Fruit fly (Drosophila melanogaster) whole organism, embryonic: Measurements from ENCODE around the gene CG16790.

Experiments used
- B-H2 ChIP-seq: fragments of 200-800 bp; sonication (Bioruptor generic); optimal IDR thresholded peaks from 2 replicates; lab custom pipeline; 2018; ENCODE audit warnings: missing biosample characterization, mild to moderate bottlenecking, missing genetic modification characterization
- CG10209 ChIP-seq: fragments of 200-800 bp; sonication (Bioruptor generic); optimal IDR thresholded peaks from 3 replicates; lab custom pipeline; 2017; ENCODE audit warnings: missing biosample characterization, mild to moderate bottlenecking, missing genetic modification characterization, missing genetic modification reagents
- CG11560 ChIP-seq: fragments of 200-800 bp; sonication (Bioruptor generic); IDR thresholded peaks from 3 replicates; pipeline ENCODE4 v1.3.6; 2022; ENCODE audit warnings: missing biosample characterization, missing genetic modification characterization
- CG1233 ChIP-seq: fragments of 200-800 bp; sonication (Bioruptor generic); optimal IDR thresholded peaks from 4 replicates; lab custom pipeline; 2018; ENCODE audit warnings: missing biosample characterization, mild to moderate bottlenecking, missing genetic modification characterization
- CG12744 ChIP-seq: fragments of 200-800 bp; sonication (Bioruptor generic); optimal IDR thresholded peaks from 2 replicates; lab custom pipeline; 2016; ENCODE audit warnings: missing biosample characterization, missing genetic modification characterization
- CG14050 ChIP-seq: fragments of 200-800 bp; sonication (Bioruptor generic); IDR thresholded peaks from 3 replicates; pipeline ENCODE4 v1.3.6; 2022; ENCODE audit warnings: missing biosample characterization, missing genetic modification characterization
- CG16815 ChIP-seq: fragments of 200-800 bp; sonication (Bioruptor generic); optimal IDR thresholded peaks from 3 replicates; lab custom pipeline; 2017; ENCODE audit warnings: missing biosample characterization, mild to moderate bottlenecking, missing genetic modification characterization
- CG17186 ChIP-seq: fragments of 200-800 bp; sonication (Bioruptor generic); optimal IDR thresholded peaks from 3 replicates; lab custom pipeline; 2017; ENCODE audit warnings: missing biosample characterization, missing genetic modification reagents, missing genetic modification characterization
- CG17359 ChIP-seq: fragments of 200-800 bp; sonication (Bioruptor generic); optimal IDR thresholded peaks from 3 replicates; lab custom pipeline; 2018; ENCODE audit warnings: missing biosample characterization, mild to moderate bottlenecking, missing genetic modification characterization, moderate library complexity
- CG31388 ChIP-seq: fragments of 200-800 bp; sonication (Bioruptor generic); optimal IDR thresholded peaks from 2 replicates; lab custom pipeline; 2016; ENCODE audit warnings: missing biosample characterization, missing genetic modification characterization
- CG31441 ChIP-seq: fragments of 200-800 bp; sonication (Bioruptor generic); IDR thresholded peaks from 2 replicates; pipeline ENCODE4 v1.3.6; 2022; ENCODE audit warnings: missing biosample characterization, missing genetic modification characterization
- CG4424 ChIP-seq: fragments of 200-800 bp; sonication (Bioruptor generic); optimal IDR thresholded peaks from 3 replicates; lab custom pipeline; 2016; ENCODE audit warnings: missing biosample characterization, missing genetic modification characterization
- CG4707 ChIP-seq: fragments of 200-800 bp; sonication (Bioruptor generic); optimal IDR thresholded peaks from 2 replicates; lab custom pipeline; 2018; ENCODE audit warnings: missing biosample characterization, mild to moderate bottlenecking, missing genetic modification characterization, moderate library complexity
- CG7786 ChIP-seq: fragments of 200-800 bp; sonication (Bioruptor generic); optimal IDR thresholded peaks from 2 replicates; lab custom pipeline; 2016; ENCODE audit warnings: missing biosample characterization, missing genetic modification characterization
- CG7963 ChIP-seq: fragments of 200-800 bp; sonication (Bioruptor generic); IDR thresholded peaks from 3 replicates; pipeline ENCODE4 v1.3.6; 2022; ENCODE audit warnings: missing biosample characterization, missing genetic modification characterization; ENCODE audit not compliant: partially characterized antibody
- CG8089 ChIP-seq: fragments of 200-800 bp; sonication (Bioruptor generic); optimal IDR thresholded peaks from 3 replicates; lab custom pipeline; 2016; ENCODE audit warnings: missing biosample characterization, missing genetic modification characterization
- CTCF ChIP-seq: fragments of 200-800 bp; sonication (Bioruptor generic); optimal IDR thresholded peaks from 2 replicates; lab custom pipeline; 2017; ENCODE audit warnings: missing biosample characterization, mild to moderate bottlenecking, missing genetic modification characterization, moderate library complexity
- Chrac-16 ChIP-seq: fragments of 200-800 bp; sonication (Bioruptor generic); optimal IDR thresholded peaks from 3 replicates; lab custom pipeline; 2016; ENCODE audit warnings: missing biosample characterization, missing genetic modification characterization
- Ets65A ChIP-seq: fragments of 200-800 bp; sonication (Bioruptor generic); peaks from one replicate; lab custom pipeline; 2016; ENCODE audit warnings: missing biosample characterization, missing genetic modification characterization
- Fer2 ChIP-seq: fragments of 200-800 bp; sonication (Bioruptor generic); optimal IDR thresholded peaks from 2 replicates; lab custom pipeline; 2018; ENCODE audit warnings: missing biosample characterization, mild to moderate bottlenecking, missing genetic modification characterization, moderate library complexity
- Fer3 ChIP-seq: fragments of 200-800 bp; sonication (Bioruptor generic); optimal IDR thresholded peaks from 2 replicates; lab custom pipeline; 2018; ENCODE audit warnings: missing biosample characterization, mild to moderate bottlenecking, missing genetic modification characterization, moderate library complexity
- Gug ChIP-seq: fragments of 200-800 bp; sonication (Bioruptor generic); IDR thresholded peaks from 4 replicates; pipeline ENCODE4 v1.3.6; 2022; ENCODE audit warnings: missing biosample characterization, missing genetic modification characterization
- HLH54F ChIP-seq: fragments of 200-800 bp; sonication (Bioruptor generic); optimal IDR thresholded peaks from 3 replicates; lab custom pipeline; 2016; ENCODE audit warnings: missing biosample characterization, missing genetic modification characterization
- MESR4 ChIP-seq: fragments of 200-800 bp; sonication (Bioruptor generic); optimal IDR thresholded peaks from 2 replicates; lab custom pipeline; 2018; ENCODE audit warnings: missing biosample characterization, mild to moderate bottlenecking, missing genetic modification characterization, moderate library complexity
- Optix ChIP-seq: fragments of 200-800 bp; sonication (Bioruptor generic); IDR thresholded peaks from 3 replicates; pipeline ENCODE4 v1.3.6; 2022; ENCODE audit warnings: missing biosample characterization, missing genetic modification characterization
- Scr ChIP-seq: fragments of 200-800 bp; sonication (Bioruptor generic); IDR thresholded peaks from 2 replicates; pipeline ENCODE4 v1.3.6; 2022; ENCODE audit warnings: missing biosample characterization, missing genetic modification characterization; ENCODE audit not compliant: partially characterized antibody
- Sox102F ChIP-seq: fragments of 200-800 bp; sonication (Bioruptor generic); optimal IDR thresholded peaks from 2 replicates; lab custom pipeline; 2018; ENCODE audit warnings: missing biosample characterization, mild to moderate bottlenecking, missing genetic modification characterization, moderate library complexity
- Trl ChIP-seq, 3 experiments: fragments of >200 bp in 2 of 3; fragments of 200-800 bp in 1 of 3; sonication (Bioruptor generic) in 1 of 3; optimal IDR thresholded peaks; 2 replicates in 1 of 3; 3 replicates in 2 of 3; lab custom pipeline; 2016 to 2017; ENCODE audit warnings: missing biosample characterization in 1 of 3, missing genetic modification characterization in 1 of 3
- amos ChIP-seq: fragments of 200-800 bp; sonication (Bioruptor generic); IDR thresholded peaks from 2 replicates; pipeline ENCODE4 v1.3.6; 2022; ENCODE audit warnings: missing biosample characterization, missing genetic modification characterization; ENCODE audit not compliant: partially characterized antibody
- ash1 ChIP-seq: fragments of 200-800 bp; sonication (Bioruptor generic); optimal IDR thresholded peaks from 2 replicates; lab custom pipeline; 2018; ENCODE audit warnings: missing biosample characterization, mild to moderate bottlenecking, missing genetic modification characterization
- ato ChIP-seq: fragments of 200-800 bp; sonication (Bioruptor generic); IDR thresholded peaks from 2 replicates; pipeline ENCODE4 v1.3.6; 2022; ENCODE audit warnings: missing biosample characterization, missing genetic modification characterization; ENCODE audit not compliant: partially characterized antibody
- az2 ChIP-seq: fragments of 200-800 bp; sonication (Bioruptor generic); optimal IDR thresholded peaks from 3 replicates; lab custom pipeline; 2016; ENCODE audit warnings: missing biosample characterization, missing genetic modification characterization
- cas ChIP-seq: fragments of 200-800 bp; sonication (Bioruptor generic); IDR thresholded peaks from 2 replicates; pipeline ENCODE4 v1.3.6; 2022; ENCODE audit warnings: missing biosample characterization, missing genetic modification characterization
- crp ChIP-seq, 2 experiments: fragments of 200-800 bp; sonication (Bioruptor generic); optimal IDR thresholded peaks; 2 replicates in 1 of 2; 3 replicates in 1 of 2; lab custom pipeline; 2017; ENCODE audit warnings: missing biosample characterization in 2 of 2, missing genetic modification characterization in 2 of 2, mild to moderate bottlenecking in 1 of 2, moderate library complexity in 1 of 2
- dm ChIP-seq: fragments of 200-800 bp; sonication (Bioruptor generic); optimal IDR thresholded peaks from 3 replicates; lab custom pipeline; 2016; ENCODE audit warnings: missing biosample characterization, missing genetic modification characterization
- hkb ChIP-seq, 2 experiments: fragments of 200-800 bp in 1 of 2; fragments of >200 bp in 1 of 2; sonication (Bioruptor generic) in 1 of 2; IDR thresholded peaks in 1 of 2; optimal IDR thresholded peaks in 1 of 2; 2 replicates each; pipeline versions ENCODE4 v1.3.6 to Lab custom; 2017 to 2022; ENCODE audit warnings: missing biosample characterization in 1 of 2, missing genetic modification characterization in 1 of 2
- insv ChIP-seq, 2 experiments: fragments of 200-800 bp; sonication (Bioruptor generic); optimal IDR thresholded peaks; 3 replicates each; lab custom pipeline; 2016 to 2018; ENCODE audit warnings: missing biosample characterization in 2 of 2, missing genetic modification characterization in 2 of 2
- lilli ChIP-seq: fragments of 200-800 bp; sonication (Bioruptor generic); optimal IDR thresholded peaks from 3 replicates; lab custom pipeline; 2016; ENCODE audit warnings: missing biosample characterization, missing genetic modification characterization
- p53 ChIP-seq: fragments of 200-800 bp; sonication (Bioruptor generic); optimal IDR thresholded peaks from 2 replicates; lab custom pipeline; 2016; ENCODE audit warnings: missing biosample characterization, missing genetic modification characterization
- repo ChIP-seq: fragments of 200-800 bp; sonication (Bioruptor generic); optimal IDR thresholded peaks from 2 replicates; lab custom pipeline; 2016; ENCODE audit warnings: missing biosample characterization, missing genetic modification characterization
- sob ChIP-seq: fragments of 200-800 bp; sonication (Bioruptor generic); IDR thresholded peaks from 2 replicates; pipeline ENCODE4 v1.3.6; 2022; ENCODE audit warnings: missing biosample characterization, missing genetic modification characterization
- ssp ChIP-seq: fragments of 200-800 bp; sonication (Bioruptor generic); IDR thresholded peaks from 2 replicates; pipeline ENCODE4 v1.3.6; 2022; ENCODE audit warnings: missing biosample characterization, missing genetic modification characterization
- stc ChIP-seq: fragments of 200-800 bp; sonication (Bioruptor generic); IDR thresholded peaks from 2 replicates; pipeline ENCODE4 v1.3.6; 2022; ENCODE audit warnings: missing biosample characterization, missing genetic modification characterization
- sug ChIP-seq: fragments of 200-800 bp; optimal IDR thresholded peaks from 2 replicates; lab custom pipeline; 2019; ENCODE audit warnings: missing biosample characterization, mild to moderate bottlenecking, missing genetic modification characterization, moderate library complexity
- tna ChIP-seq: fragments of 200-800 bp; sonication (Bioruptor generic); IDR thresholded peaks from 2 replicates; pipeline ENCODE4 v1.3.6; 2022; ENCODE audit warnings: missing biosample characterization, missing genetic modification characterization; ENCODE audit not compliant: partially characterized antibody
- zen2 ChIP-seq: fragments of 200-800 bp; sonication (Bioruptor generic); IDR thresholded peaks from 3 replicates; pipeline ENCODE4 v1.3.6; 2022; ENCODE audit warnings: missing biosample characterization, missing genetic modification characterization; ENCODE audit not compliant: partially characterized antibody
- zf30C ChIP-seq: fragments of 200-800 bp; sonication (Bioruptor generic); optimal IDR thresholded peaks from 3 replicates; lab custom pipeline; 2018; ENCODE audit warnings: missing biosample characterization, mild to moderate bottlenecking, missing genetic modification characterization
- zfh2 ChIP-seq: fragments of 200-800 bp; sonication (Bioruptor generic); optimal IDR thresholded peaks from 2 replicates; lab custom pipeline; 2016; ENCODE audit warnings: missing biosample characterization, missing genetic modification characterization

Gene CG16790

dm6 chr3R:9563240-9563992, 6.6 kb downstream of the CG16790 start, which contains the start of the genes CG9393 and Vps45 (continued):
- TF ChIP-seq zen2 (GFP tag; lab: Robert Waterston, UW) (peak; percentile 81), CG7786 (peak; percentile 57), hkb (optimal IDR thresholded peaks at IDR 0.05; lab: Kevin White, UChicago) (peak; percentile 65), hkb (GFP tag; IDR thresholded peaks at IDR 0.05; lab: Robert Waterston, UW) (0 out of 2 replicates have a peak, but pooled peaks have one; percentile 25), ssp (GFP tag; lab: Robert Waterston, UW) (peak; percentile 55), HLH54F (GFP tag; lab: Kevin White, UChicago) (peak; percentile 78), sug (tag; lab: Kevin White, UChicago) (peak; percentile 83), repo (no peak), CTCF (peak; percentile 22), Trl (optimal IDR thresholded peaks at IDR 0.05; lab: Kevin White, UChicago) (no peak), Trl (GFP tag; optimal IDR thresholded peaks at IDR 0.05; lab: Kevin White, UChicago) (peak; percentile 64), CG14050 (GFP tag; lab: Robert Waterston, UW) (no peak), Scr (GFP tag; lab: Robert Waterston, UW) (peak; percentile 94), p53 (no peak), sob (GFP tag; lab: Robert Waterston, UW) (peak; percentile 71; the same call in 1 of the 2 replicates), CG16815 (GFP tag; lab: Kevin White, UChicago) (peak; percentile 3), CG31388 (GFP tag; lab: Kevin White, UChicago) (peak; percentile 13), CG4707 (GFP tag; lab: Kevin White, UChicago) (no peak), crp (GFP tag; optimal IDR thresholded peaks at IDR 0.05; lab: Kevin White, UChicago) (peak; percentile 28 to 82), Fer3 (tag; lab: Kevin White, UChicago) (peak; percentile 41), CG4424 (GFP tag; lab: Kevin White, UChicago) (peak; percentile 66), ato (peak; percentile 87), Gug (peak; percentile 65; the same call in 2 of the 4 replicates), CG12744 (GFP tag; lab: Kevin White, UChicago) (peak; percentile 50), CG1233 (GFP tag; lab: Kevin White, UChicago) (peak; percentile 15), az2 (GFP tag; lab: Kevin White, UChicago) (peak; percentile 48), MESR4 (GFP tag; lab: Kevin White, UChicago) (peak; percentile 34), amos (peak; percentile 94), Ets65A (GFP tag; lab: Kevin White, UChicago) (peak; percentile 97), CG8089 (peak; percentile 46), Fer2 (tag; lab: Kevin White, UChicago) (peak; percentile 58), zf30C (no peak), tna (GFP tag; lab: Robert Waterston, UW) (peak; percentile 87), dm (GFP tag; lab: Kevin White, UChicago) (peak; percentile 76), B-H2 (GFP tag; lab: Kevin White, UChicago) (peak; percentile 70), CG11560 (tag; lab: Robert Waterston, UW) (peak; percentile 92), CG7963 (GFP tag; lab: Robert Waterston, UW) (peak; percentile 87), Optix (GFP tag; lab: Robert Waterston, UW) (0 out of 3 replicates have a peak, but pooled peaks have one; percentile 7), zfh2 (GFP tag; lab: Kevin White, UChicago) (peak; percentile 79), insv (GFP tag; optimal IDR thresholded peaks at IDR 0.05; lab: Kevin White, UChicago) (peak in 1 of 2 experiments; percentile 44), stc (GFP tag; lab: Robert Waterston, UW) (0 out of 2 replicates have a peak, but pooled peaks have one; percentile 49), CG31441 (GFP tag; lab: Robert Waterston, UW) (no peak), cas (GFP tag; lab: Robert Waterston, UW) (0 out of 2 replicates have a peak, but pooled peaks have one; percentile 36), lilli (GFP tag; lab: Kevin White, UChicago) (peak; percentile 84), Sox102F (GFP tag; lab: Kevin White, UChicago) (no peak), Chrac-16 (GFP tag; lab: Kevin White, UChicago) (peak; percentile 63), ash1 (GFP tag; lab: Kevin White, UChicago) (no peak), CG10209 (GFP tag; lab: Kevin White, UChicago) (peak; percentile 24), CG17186 (GFP tag; lab: Kevin White, UChicago) (peak; percentile 60), CG17359 (tag; lab: Kevin White, UChicago) (peak; percentile 41)
